Worm (Caenorhabditis elegans): ENCODE data around the gene hecw-1.

DNA sequence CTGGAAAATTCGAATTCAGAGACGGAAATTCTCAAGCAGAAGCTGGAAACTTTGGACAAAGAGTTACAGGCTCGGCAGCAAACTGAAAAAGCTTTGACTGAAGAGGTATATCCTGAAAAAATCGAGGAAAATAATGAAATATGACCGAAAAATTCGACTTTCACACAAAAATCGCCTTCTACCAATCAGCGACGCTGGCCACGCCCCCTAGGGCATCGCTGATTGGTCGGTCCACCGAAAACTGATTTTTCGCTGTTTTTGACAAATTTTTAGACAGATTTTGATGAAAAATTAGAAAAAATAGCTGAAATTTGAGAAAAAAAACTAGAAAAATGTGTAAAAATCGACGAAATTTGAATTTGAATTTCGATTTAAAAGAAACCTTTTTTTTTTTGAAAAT is 29.1 kb upstream of the hecw-1 start:
- no peak for TF ChIP-seq aly-1 (tag; optimal IDR thresholded peaks at IDR 0.05)
- no peak for TF ChIP-seq ama-1 (optimal IDR thresholded peaks at IDR 0.05)
- TF ChIP-seq hnd-1 (tag; optimal IDR thresholded peaks at IDR 0.05) = no peak
- no peak for TF ChIP-seq ceh-13 (GFP tag; optimal IDR thresholded peaks at IDR 0.05)
- TF ChIP-seq B0310.2 (tag; optimal IDR thresholded peaks at IDR 0.05) = no peak
- TF ChIP-seq pes-1 (GFP tag; IDR thresholded peaks at IDR 0.05) = no peak
- no peak for TF ChIP-seq ets-7 (tag; optimal IDR thresholded peaks at IDR 0.05)
- no peak for TF ChIP-seq tbx-37 (GFP tag; conservative IDR thresholded peaks at IDR 0.05)
- no peak for TF ChIP-seq ceh-36 (tag; optimal IDR thresholded peaks at IDR 0.05)
- no peak for TF ChIP-seq scrt-1 (GFP tag; IDR thresholded peaks at IDR 0.05)
- no peak for TF ChIP-seq tra-4 (tag; optimal IDR thresholded peaks at IDR 0.05)
- no peak for TF ChIP-seq flt-1 (GFP tag; IDR thresholded peaks at IDR 0.05)
- TF ChIP-seq tbx-11 (GFP tag; IDR thresholded peaks at IDR 0.05) = no peak
- TF ChIP-seq hmg-4 (GFP tag; optimal IDR thresholded peaks at IDR 0.05) = no peak
